Worm (Caenorhabditis elegans): ENCODE measurements around the gene kin-9.

Gene kin-9

DNA sequence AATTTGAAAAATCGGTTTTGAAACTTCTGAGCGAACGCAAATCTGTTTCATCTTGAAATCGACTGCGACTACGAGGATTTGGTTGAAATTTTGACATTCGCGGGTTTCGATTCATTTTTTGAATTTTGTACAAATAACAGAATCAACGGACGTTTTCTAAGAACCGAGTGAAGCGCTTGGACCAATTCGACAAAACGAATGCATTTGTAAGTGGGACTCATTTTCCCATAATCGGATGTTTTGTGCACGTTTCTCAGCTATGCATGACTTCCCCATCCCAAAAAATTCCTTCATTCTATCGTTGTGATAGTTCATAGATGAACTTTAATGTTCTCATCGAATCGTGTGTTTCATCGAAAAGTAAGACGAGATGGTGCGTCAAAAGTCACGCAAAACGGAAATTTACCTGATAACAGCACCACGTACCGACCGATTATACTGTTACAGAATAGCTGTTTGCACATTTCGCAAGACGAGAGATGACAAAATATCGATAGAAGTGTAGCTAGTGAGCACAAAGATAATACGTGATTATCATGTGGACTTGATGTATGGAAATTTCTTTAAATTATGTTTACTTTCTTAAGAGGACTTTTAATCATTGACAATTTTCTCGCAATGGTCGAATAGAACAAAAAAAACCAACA, 37.8 kb downstream of the kin-9 start, which contains the start of gene mec-10:
Gene mec-10, minus strand, starts transcription at position 189 of the 647 bp plus-strand sequence.
- no peak for TF ChIP-seq ceh-24 (tag; optimal IDR thresholded peaks at IDR 0.05)
- TF ChIP-seq che-1 (tag; optimal IDR thresholded peaks at IDR 0.05) = no peak
- no peak for TF ChIP-seq pax-1 (tag; optimal IDR thresholded peaks at IDR 0.05)
- TF ChIP-seq hlh-8 (tag; optimal IDR thresholded peaks at IDR 0.05) = no peak
- TF ChIP-seq elt-2 (tag; optimal IDR thresholded peaks at IDR 0.05) = peak; percentile 34

DNA sequence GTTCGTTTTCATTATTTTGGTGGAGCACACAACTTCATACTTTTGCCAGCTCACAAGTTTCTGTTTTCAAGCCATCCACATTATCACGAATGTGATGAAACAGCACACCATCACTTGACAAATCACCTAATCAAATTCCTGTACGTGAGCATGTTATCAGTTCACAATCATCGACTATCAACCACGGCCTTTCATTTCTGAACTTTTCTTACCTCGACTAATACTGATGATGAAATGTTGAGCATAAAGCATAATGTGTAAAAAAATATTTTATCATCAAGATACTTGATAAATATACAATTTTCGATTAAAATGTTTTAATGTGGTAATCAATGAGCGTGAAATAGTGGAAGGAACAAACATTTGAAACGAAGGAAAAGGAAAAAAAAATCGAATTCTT, 41.0 kb downstream of the kin-9 start:
- TF ChIP-seq odd-2 (tag; optimal IDR thresholded peaks at IDR 0.05) (no peak), elt-2 (tag; optimal IDR thresholded peaks at IDR 0.05) (peak; percentile 84)

DNA sequence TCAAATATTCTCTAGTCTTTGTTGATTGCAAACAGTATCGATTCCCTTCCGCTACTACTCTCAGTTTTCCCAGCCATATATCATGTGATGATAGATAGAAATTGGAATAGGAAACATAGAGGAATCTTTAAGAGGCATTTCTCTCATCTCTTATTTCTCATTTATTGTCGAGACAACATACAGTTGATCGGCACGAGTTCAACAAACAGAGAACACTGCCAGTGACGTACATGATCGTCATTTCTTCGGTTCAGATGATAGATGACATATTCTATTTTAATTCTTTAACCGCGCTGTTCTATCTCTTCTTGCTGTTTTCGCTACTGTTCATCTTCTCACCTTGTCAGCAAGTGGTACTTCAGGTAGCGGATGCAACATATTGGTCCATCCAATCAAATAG, 42.7 kb downstream of the kin-9 start:
- TF ChIP-seq odd-2 (tag; optimal IDR thresholded peaks at IDR 0.05) (no peak), hlh-30 (tag; optimal IDR thresholded peaks at IDR 0.05; ENCODE audit: insufficient read depth) (peak; percentile 13)

DNA sequence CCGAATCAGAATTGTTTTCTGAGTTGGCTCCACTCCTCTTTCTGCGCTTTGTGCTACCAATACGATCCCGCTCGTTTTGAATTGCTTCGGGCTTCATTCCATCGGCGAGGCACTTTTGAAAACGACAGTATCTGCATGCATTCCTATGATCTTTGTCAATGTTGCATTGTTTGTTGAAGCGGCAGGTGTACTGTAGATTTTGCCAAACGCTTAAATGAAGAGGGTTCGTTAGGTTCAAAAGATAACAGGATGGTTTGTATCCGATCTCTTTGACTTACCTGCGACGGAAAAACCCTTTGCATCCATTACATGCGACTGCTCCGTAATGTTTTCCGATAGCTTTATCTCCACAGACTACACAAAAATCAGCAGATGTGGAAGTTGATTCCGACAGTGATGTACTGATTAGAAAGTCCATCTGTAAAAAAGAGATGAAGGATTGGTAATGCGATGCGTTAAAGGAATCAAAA, 43.3 kb downstream of the kin-9 start, which contains the start of gene nhr-14:
Gene nhr-14, minus strand, starts transcription at position 420 of the 470 bp plus-strand sequence.
- TF ChIP-seq ama-1 (optimal IDR thresholded peaks at IDR 0.05) = no peak
- TF ChIP-seq elt-2 (tag; optimal IDR thresholded peaks at IDR 0.05) = no peak
- TF ChIP-seq sdc-2 (tag; optimal IDR thresholded peaks at IDR 0.05) = no peak
- no peak for TF ChIP-seq Y22D7AL.16 (tag; optimal IDR thresholded peaks at IDR 0.05)
- no peak for TF ChIP-seq C08G9.2 (tag; optimal IDR thresholded peaks at IDR 0.05)
- no peak for TF ChIP-seq pqm-1 (tag; optimal IDR thresholded peaks at IDR 0.05)
- no peak for TF ChIP-seq tbx-7 (tag; optimal IDR thresholded peaks at IDR 0.05)
- no peak for TF ChIP-seq pag-3 (tag; optimal IDR thresholded peaks at IDR 0.05; ENCODE audit: borderline replicate concordance)
- TF ChIP-seq hlh-6 (tag; optimal IDR thresholded peaks at IDR 0.05) = no peak
- no peak for TF ChIP-seq ceh-22 (tag; optimal IDR thresholded peaks at IDR 0.05)
- TF ChIP-seq ttx-3 (tag; optimal IDR thresholded peaks at IDR 0.05) = no peak

DNA sequence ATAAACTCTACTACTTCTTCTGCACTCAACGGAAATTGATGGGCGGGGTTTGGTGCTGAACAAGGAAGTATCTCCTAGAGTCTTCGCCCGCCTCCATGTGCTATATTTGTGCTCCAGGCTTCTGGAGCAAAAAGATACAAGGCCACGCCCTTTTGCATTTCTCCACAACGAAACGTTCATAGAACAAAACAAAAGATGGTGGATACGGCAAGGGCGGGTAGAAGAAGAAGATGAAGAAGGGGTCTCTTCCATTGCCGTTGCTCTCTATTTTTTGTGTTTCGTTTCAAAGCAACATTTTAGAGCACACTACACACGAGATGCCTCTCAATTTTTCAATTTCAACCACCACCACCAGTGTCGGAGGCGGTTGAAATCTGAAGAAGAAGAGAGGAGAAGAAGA, 43.8 kb downstream of the kin-9 start:
- peak; percentile 58 for TF ChIP-seq fkh-10 (GFP tag; optimal IDR thresholded peaks at IDR 0.05)
- no peak for TF ChIP-seq zip-5 (tag; optimal IDR thresholded peaks at IDR 0.05)

DNA sequence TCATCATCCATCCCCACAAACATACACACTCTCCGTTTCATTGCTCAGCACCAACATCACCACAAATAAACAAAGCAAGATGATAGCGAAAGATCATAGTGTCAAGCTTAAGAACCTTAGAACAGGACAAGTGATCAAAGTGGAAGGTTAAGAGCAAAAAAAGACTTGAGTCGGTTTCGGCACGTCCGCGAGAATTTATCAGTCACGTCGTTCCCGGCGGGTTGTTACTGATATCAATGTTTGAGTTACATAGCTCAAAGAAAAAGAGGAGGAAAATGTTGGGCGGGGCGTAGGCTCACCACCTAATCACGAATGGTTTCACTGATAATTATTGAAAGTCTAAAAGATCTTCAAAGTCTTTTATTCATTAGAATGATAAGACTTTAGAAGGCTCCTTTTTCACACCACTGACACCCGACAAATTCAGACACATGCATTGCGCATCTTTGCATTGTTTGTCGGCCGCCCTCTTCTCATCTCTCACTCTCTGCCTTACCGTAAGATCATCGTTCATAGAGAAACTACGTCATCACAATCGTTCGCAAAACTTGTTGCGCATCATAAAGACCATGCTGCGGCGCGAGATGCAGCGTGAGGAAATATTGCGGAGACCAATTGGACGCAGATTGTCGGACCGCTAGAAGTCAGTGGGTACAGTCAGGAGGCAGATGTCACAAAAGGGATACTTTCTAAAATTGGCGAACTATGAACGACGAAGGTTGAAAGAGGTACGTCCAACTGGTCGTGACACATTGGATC, 44.8 kb downstream of the kin-9 start:
- peak; percentile 48 for TF ChIP-seq nfya-1 (tag; optimal IDR thresholded peaks at IDR 0.05)
- peak; percentile 22 for TF ChIP-seq F13H6.1 (tag; optimal IDR thresholded peaks at IDR 0.05)
- peak; percentile 58 for TF ChIP-seq elt-2 (tag; optimal IDR thresholded peaks at IDR 0.05)
- TF ChIP-seq pax-1 (tag; optimal IDR thresholded peaks at IDR 0.05) = no peak
- TF ChIP-seq fkh-6 (tag; optimal IDR thresholded peaks at IDR 0.05) = no peak
- TF ChIP-seq odd-2 (tag; optimal IDR thresholded peaks at IDR 0.05) = no peak
- peak; percentile 20 for TF ChIP-seq ztf-16 (tag; optimal IDR thresholded peaks at IDR 0.05)
- TF ChIP-seq ceh-31 (tag; optimal IDR thresholded peaks at IDR 0.05) = peak; percentile 19
- no peak for TF ChIP-seq ref-2 (tag; optimal IDR thresholded peaks at IDR 0.05)
- TF ChIP-seq pqm-1 (tag; optimal IDR thresholded peaks at IDR 0.05) = no peak
- TF ChIP-seq pros-1 (tag; optimal IDR thresholded peaks at IDR 0.05) = peak; percentile 27

DNA sequence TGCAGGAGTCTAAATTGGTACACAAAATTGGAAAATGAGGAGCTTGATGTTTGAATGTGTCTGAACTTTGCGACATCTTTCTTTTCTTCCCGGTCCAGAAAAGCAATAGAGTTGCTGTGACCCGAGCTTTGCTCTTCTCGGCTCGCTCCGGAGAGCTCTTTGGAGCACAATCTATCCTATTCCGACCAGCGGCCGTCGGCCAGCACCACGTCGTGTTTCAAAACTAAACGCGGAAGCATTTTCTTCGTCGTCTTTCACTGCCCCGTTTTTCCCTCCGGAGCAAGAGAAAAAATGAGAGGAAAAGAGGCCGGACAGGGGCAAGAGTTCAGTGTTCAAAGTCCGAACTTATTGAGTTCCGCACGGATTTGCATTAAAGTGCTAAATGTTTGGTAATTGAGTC, 46.6 kb downstream of the kin-9 start:
- TF ChIP-seq lin-11 (tag; optimal IDR thresholded peaks at IDR 0.05) (no peak), unc-42 (tag; optimal IDR thresholded peaks at IDR 0.05) (peak; percentile 10)

All from whole organism, late embryonic.